Fruit fly (Drosophila melanogaster) whole organism: ENCODE results near the gene Vml.

Experiments
- pan ChIP-seq: fragments of >200 bp; optimal IDR thresholded peaks from 2 replicates; lab custom pipeline; 2017
- psq ChIP-seq: fragments of >200 bp; optimal IDR thresholded peaks from 2 replicates; lab custom pipeline; 2017
- usp ChIP-seq: fragments of >200 bp; optimal IDR thresholded peaks from 2 replicates; lab custom pipeline; 2017; ENCODE audit warnings: missing biosample characterization, missing genetic modification characterization, mixed read lengths

dm6 chrX:2283470-2283869 is 7.8 kb downstream of the Vml start:
- no peak for TF ChIP-seq psq (lab: Kevin White, UChicago)
- no peak for TF ChIP-seq pan (lab: Kevin White, UChicago)
- TF ChIP-seq usp (GFP tag; lab: Kevin White, UChicago): no peak
